Worm (Caenorhabditis elegans) whole organism, L1 larva: ENCODE results near the gene ZK688.9.

Experiments used
- alr-1 ChIP-seq: fragments of 200-800 bp; sonication (Bioruptor generic); optimal IDR thresholded peaks from 2 replicates; lab custom pipeline; 2018; ENCODE audit warnings: borderline replicate concordance, mild to moderate bottlenecking, missing genetic modification characterization, missing compliant biosample characterization
- ama-1 ChIP-seq: fragments of 150-350 bp; optimal IDR thresholded peaks from 2 replicates; lab custom pipeline; 2014
- ceh-82 ChIP-seq, 3 experiments: fragments of 150-350 bp in 1 of 3; sonication (generic microtip) in 2 of 3; optimal IDR thresholded peaks; 2 replicates each; lab custom pipeline; 2014 to 2017; ENCODE audit warnings: missing biosample characterization in 3 of 3, missing genetic modification characterization in 3 of 3
- nhr-237 ChIP-seq: fragments of 150-350 bp; optimal IDR thresholded peaks from 2 replicates; lab custom pipeline; 2014; ENCODE audit warnings: missing biosample characterization, missing genetic modification characterization
- tbx-2 ChIP-seq: sonication (generic microtip); optimal IDR thresholded peaks from 2 replicates; lab custom pipeline; 2016; ENCODE audit warnings: missing genetic modification characterization, missing compliant biosample characterization

ce11 chrIII:7834848-7835247, 48.0 kb downstream of the ZK688.9 start:
- TF ChIP-seq nhr-237 (tag; lab: Kevin White, UChicago) (no peak), ceh-82 (tag; optimal IDR thresholded peaks at IDR 0.05; lab: Kevin White, UChicago) (no peak), tbx-2 (no peak), ama-1 (lab: Kevin White, UChicago) (no peak), alr-1 (tag; lab: Kevin White, UChicago) (no peak)
